Worm (Caenorhabditis elegans) whole organism, early embryonic: ENCODE measurements around the gene srh-72.

Experiments
- B0310.2 ChIP-seq: sonication (generic microtip); optimal IDR thresholded peaks from 2 replicates; lab custom pipeline; 2016; ENCODE audit warnings: mild to moderate bottlenecking, missing genetic modification characterization, missing compliant biosample characterization
- ama-1 ChIP-seq: fragments of 150-350 bp; optimal IDR thresholded peaks from 2 replicates; lab custom pipeline; 2014
- ets-7 ChIP-seq: sonication (generic microtip); optimal IDR thresholded peaks from 2 replicates; lab custom pipeline; 2016; ENCODE audit warnings: missing genotype, missing genetic modification characterization, missing compliant biosample characterization
- hmbx-1 ChIP-seq: sonication (generic microtip); optimal IDR thresholded peaks from 2 replicates; lab custom pipeline; 2016; ENCODE audit warnings: mild to moderate bottlenecking, missing genetic modification characterization, missing compliant biosample characterization
- hmg-4 ChIP-seq: fragments of 200-800 bp; sonication (Bioruptor generic); optimal IDR thresholded peaks from 2 replicates; lab custom pipeline; 2018; ENCODE audit warnings: mild to moderate bottlenecking, missing genetic modification characterization, missing compliant biosample characterization
- pes-1 ChIP-seq: fragments of 200-800 bp; sonication (Bioruptor generic); IDR thresholded peaks from 2 replicates; pipeline ENCODE4 v1.3.6; 2022; ENCODE audit warnings: missing genetic modification reagents, missing genetic modification characterization, missing compliant biosample characterization
- tbx-37 ChIP-seq: fragments of 200-800 bp; sonication (Bioruptor generic); conservative IDR thresholded peaks from 2 replicates; pipeline ENCODE4 v1.3.6; 2022; ENCODE audit warnings: missing genetic modification reagents, missing genetic modification characterization, missing compliant biosample characterization

DNA sequence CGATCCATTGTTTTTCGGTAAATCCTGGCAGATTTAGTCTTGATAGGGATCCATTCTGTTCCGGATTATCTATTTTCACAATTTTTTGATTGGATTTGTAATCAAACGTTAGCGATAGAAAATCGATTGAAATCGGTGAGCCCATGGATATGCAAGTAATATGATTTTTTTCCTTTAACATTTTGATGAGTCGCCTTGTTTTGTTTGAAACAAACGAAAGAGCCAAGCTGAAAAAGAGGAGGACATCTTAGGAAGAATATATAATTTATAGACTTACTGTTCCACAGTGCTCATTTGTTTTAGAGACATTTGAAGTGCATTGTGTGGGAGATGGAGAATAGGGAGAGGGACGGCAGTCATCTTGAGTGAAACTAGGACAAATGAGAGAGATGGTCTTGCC is 48.4 kb upstream of the srh-72 start, which contains the start of the genes fbxb-18 and fbxb-19:
- TF ChIP-seq ama-1 (lab: Kevin White, UChicago) = no peak
- TF ChIP-seq pes-1 = no peak
- TF ChIP-seq ets-7 = no peak
- TF ChIP-seq B0310.2 (tag; lab: Kevin White, UChicago) = no peak
- no peak for TF ChIP-seq hmbx-1 (tag; lab: Kevin White, UChicago)
- TF ChIP-seq hmg-4 (GFP tag; lab: Kevin White, UChicago) = no peak
- TF ChIP-seq tbx-37 (GFP tag; lab: Robert Waterston, UW) = no peak
